Fruit fly (Drosophila melanogaster) whole organism, embryonic: Measurements from ENCODE around the gene Rabex-5.

Source experiments
- Aef1 ChIP-seq: fragments of 200-800 bp; sonication (Bioruptor generic); IDR thresholded peaks from 3 replicates; pipeline ENCODE4 v1.3.6; 2022; ENCODE audit warnings: missing biosample characterization, missing genetic modification characterization
- Awh ChIP-seq: fragments of 200-800 bp; sonication (Bioruptor generic); IDR thresholded peaks from 2 replicates; pipeline ENCODE4, ENCODE4 v1.3.6; 2022; ENCODE audit warnings: missing biosample characterization, missing genetic modification characterization
- BtbVII ChIP-seq: fragments of 200-800 bp; sonication (Bioruptor generic); optimal IDR thresholded peaks from 3 replicates; lab custom pipeline; 2017; ENCODE audit warnings: missing biosample characterization, mild to moderate bottlenecking, missing genetic modification characterization
- CG10366 ChIP-seq: fragments of 200-800 bp; sonication (Bioruptor generic); IDR thresholded peaks from 2 replicates; pipeline ENCODE4 v1.3.6; 2022; ENCODE audit warnings: missing biosample characterization, missing genetic modification characterization
- CG12071 ChIP-seq: fragments of 200-800 bp; sonication (Bioruptor generic); optimal IDR thresholded peaks from 3 replicates; lab custom pipeline; 2018; ENCODE audit warnings: missing biosample characterization, mild to moderate bottlenecking, missing genetic modification characterization
- CG12104 ChIP-seq: fragments of 200-800 bp; sonication (Bioruptor generic); optimal IDR thresholded peaks from 3 replicates; lab custom pipeline; 2016; ENCODE audit warnings: missing biosample characterization, missing genetic modification characterization
- CG12155 ChIP-seq: fragments of 200-800 bp; sonication (Bioruptor generic); optimal IDR thresholded peaks from 3 replicates; lab custom pipeline; 2016; ENCODE audit warnings: missing biosample characterization, missing genetic modification characterization
- CG13296 ChIP-seq: fragments of 200-800 bp; sonication (Bioruptor generic); optimal IDR thresholded peaks from 3 replicates; lab custom pipeline; 2018; ENCODE audit warnings: missing biosample characterization, mild to moderate bottlenecking, missing genetic modification characterization
- CG17359 ChIP-seq: fragments of 200-800 bp; sonication (Bioruptor generic); optimal IDR thresholded peaks from 3 replicates; lab custom pipeline; 2018; ENCODE audit warnings: missing biosample characterization, mild to moderate bottlenecking, missing genetic modification characterization, moderate library complexity
- CG17612 ChIP-seq: fragments of 200-800 bp; sonication (Bioruptor generic); IDR thresholded peaks from 2 replicates; pipeline ENCODE4 v1.3.6; 2022; ENCODE audit warnings: missing biosample characterization, missing genetic modification characterization
- CG2116 ChIP-seq: fragments of 200-800 bp; sonication (Bioruptor generic); optimal IDR thresholded peaks from 3 replicates; lab custom pipeline; 2018; ENCODE audit warnings: missing biosample characterization, mild to moderate bottlenecking, missing genetic modification characterization
- CG2202 ChIP-seq: fragments of 200-800 bp; sonication (Bioruptor generic); optimal IDR thresholded peaks from 2 replicates; lab custom pipeline; 2018; ENCODE audit warnings: missing biosample characterization, mild to moderate bottlenecking, missing genetic modification characterization
- CG2678 ChIP-seq: fragments of 200-800 bp; sonication (Bioruptor generic); optimal IDR thresholded peaks from 3 replicates; lab custom pipeline; 2019; ENCODE audit warnings: missing biosample characterization, mild to moderate bottlenecking, missing genetic modification characterization, moderate library complexity
- CG4730 ChIP-seq: fragments of 200-800 bp; sonication (Bioruptor generic); IDR thresholded peaks from 2 replicates; pipeline ENCODE4 v1.3.6; 2022; ENCODE audit warnings: missing biosample characterization, missing genetic modification characterization
- CG6654 ChIP-seq: fragments of 200-800 bp; sonication (Bioruptor generic); optimal IDR thresholded peaks from 2 replicates; lab custom pipeline; 2017; ENCODE audit warnings: missing biosample characterization, mild to moderate bottlenecking, missing genetic modification characterization
- CG6689 ChIP-seq: fragments of 200-800 bp; sonication (Bioruptor generic); IDR thresholded peaks from 2 replicates; pipeline ENCODE4 v1.3.6; 2022; ENCODE audit warnings: missing biosample characterization, missing genetic modification characterization
- CG7745 ChIP-seq: fragments of 200-800 bp; sonication (Bioruptor generic); optimal IDR thresholded peaks from 2 replicates; lab custom pipeline; 2018; ENCODE audit warnings: missing biosample characterization, mild to moderate bottlenecking, missing genetic modification characterization, moderate library complexity
- CG8924 ChIP-seq: fragments of 200-800 bp; optimal IDR thresholded peaks from 3 replicates; lab custom pipeline; 2019; ENCODE audit warnings: missing biosample characterization, mild to moderate bottlenecking, missing genetic modification characterization, moderate library complexity
- CG9609 ChIP-seq: fragments of 200-800 bp; sonication (Bioruptor generic); optimal IDR thresholded peaks from 3 replicates; lab custom pipeline; 2016; ENCODE audit warnings: missing biosample characterization, missing genetic modification characterization
- D19B ChIP-seq: fragments of 200-800 bp; sonication (Bioruptor generic); optimal IDR thresholded peaks from 2 replicates; lab custom pipeline; 2017; ENCODE audit warnings: missing biosample characterization, mild to moderate bottlenecking, missing genetic modification characterization
- Fer1 ChIP-seq: fragments of 200-800 bp; sonication (Bioruptor generic); optimal IDR thresholded peaks from 2 replicates; lab custom pipeline; 2017; ENCODE audit warnings: missing biosample characterization, mild to moderate bottlenecking, missing genetic modification characterization
- GATAe ChIP-seq: fragments of 200-800 bp; sonication (Bioruptor generic); conservative IDR thresholded peaks from 2 replicates; pipeline ENCODE4 v1.3.6; 2022; ENCODE audit warnings: missing biosample characterization, missing genetic modification characterization
- H2.0 ChIP-seq: fragments of 200-800 bp; sonication (Bioruptor generic); IDR thresholded peaks from 2 replicates; pipeline ENCODE4 v1.3.6; 2022; ENCODE audit warnings: missing biosample characterization, missing genetic modification characterization
- HHEX ChIP-seq: fragments of 200-800 bp; sonication (Bioruptor generic); optimal IDR thresholded peaks from 3 replicates; lab custom pipeline; 2017; ENCODE audit warnings: missing biosample characterization, mild to moderate bottlenecking, missing genetic modification characterization, missing genetic modification reagents
- HLH3B ChIP-seq: fragments of 200-800 bp; sonication (Bioruptor generic); IDR thresholded peaks from 2 replicates; pipeline ENCODE4 v1.3.6; 2022; ENCODE audit warnings: missing biosample characterization, missing genetic modification characterization
- Hr3 ChIP-seq: fragments of 200-800 bp; sonication (Bioruptor generic); optimal IDR thresholded peaks from 3 replicates; lab custom pipeline; 2016; ENCODE audit warnings: missing biosample characterization, missing genetic modification characterization
- Mad ChIP-seq: fragments of 200-800 bp; sonication (Bioruptor generic); optimal IDR thresholded peaks from 2 replicates; lab custom pipeline; 2016; ENCODE audit warnings: missing biosample characterization, missing genetic modification characterization
- Myb ChIP-seq: fragments of 200-800 bp; sonication (Bioruptor generic); optimal IDR thresholded peaks from 2 replicates; lab custom pipeline; 2016; ENCODE audit warnings: missing biosample characterization, missing genetic modification characterization
- Spps ChIP-seq: fragments of 200-800 bp; sonication (Bioruptor generic); optimal IDR thresholded peaks from 2 replicates; lab custom pipeline; 2018; ENCODE audit warnings: missing biosample characterization, mild to moderate bottlenecking, missing genetic modification characterization
- Sry-δ ChIP-seq: fragments of 200-800 bp; sonication (Bioruptor generic); optimal IDR thresholded peaks from 2 replicates; lab custom pipeline; 2016; ENCODE audit warnings: missing biosample characterization, missing genetic modification characterization
- Trl ChIP-seq, 3 experiments: fragments of >200 bp in 2 of 3; fragments of 200-800 bp in 1 of 3; sonication (Bioruptor generic) in 1 of 3; optimal IDR thresholded peaks; 2 replicates in 1 of 3; 3 replicates in 2 of 3; lab custom pipeline; 2016 to 2017; ENCODE audit warnings: missing biosample characterization in 1 of 3, missing genetic modification characterization in 1 of 3
- ara ChIP-seq: fragments of 200-800 bp; sonication (Bioruptor generic); IDR thresholded peaks from 2 replicates; pipeline ENCODE4 v1.3.6; 2022; ENCODE audit warnings: missing biosample characterization, missing genetic modification characterization
- ase ChIP-seq: fragments of 200-800 bp; sonication (Bioruptor generic); IDR thresholded peaks from 3 replicates; pipeline ENCODE4 v1.3.6; 2022; ENCODE audit warnings: missing biosample characterization, missing genetic modification characterization
- bbx ChIP-seq: fragments of 200-800 bp; sonication (Bioruptor generic); IDR thresholded peaks from 2 replicates; pipeline ENCODE4 v1.3.6; 2022; ENCODE audit warnings: missing biosample characterization, missing genetic modification characterization; ENCODE audit not compliant: partially characterized antibody
- chn ChIP-seq: fragments of 200-800 bp; sonication (Bioruptor generic); optimal IDR thresholded peaks from 2 replicates; lab custom pipeline; 2016; ENCODE audit warnings: missing biosample characterization, missing genetic modification characterization
- dm ChIP-seq: fragments of 200-800 bp; sonication (Bioruptor generic); optimal IDR thresholded peaks from 3 replicates; lab custom pipeline; 2016; ENCODE audit warnings: missing biosample characterization, missing genetic modification characterization
- fru ChIP-seq: fragments of >200 bp; optimal IDR thresholded peaks from 2 replicates; lab custom pipeline; 2017
- gro ChIP-seq: fragments of 200-800 bp; sonication (Bioruptor generic); optimal IDR thresholded peaks from 2 replicates; lab custom pipeline; 2016; ENCODE audit warnings: missing biosample characterization, missing genetic modification characterization
- kni ChIP-seq: fragments of 200-800 bp; sonication (Bioruptor generic); optimal IDR thresholded peaks from 3 replicates; lab custom pipeline; 2017; ENCODE audit warnings: mild to moderate bottlenecking, missing biosample characterization, missing genetic modification reagents, missing genetic modification characterization
- luna ChIP-seq: fragments of 200-800 bp; sonication (Bioruptor generic); optimal IDR thresholded peaks from 2 replicates; lab custom pipeline; 2016; ENCODE audit warnings: missing biosample characterization, missing genetic modification characterization
- nau ChIP-seq: fragments of 200-800 bp; sonication (Bioruptor generic); optimal IDR thresholded peaks from 3 replicates; lab custom pipeline; 2017; ENCODE audit warnings: missing biosample characterization, mild to moderate bottlenecking, missing genetic modification characterization, missing genetic modification reagents
- odd ChIP-seq: fragments of 200-800 bp; sonication (Bioruptor generic); optimal IDR thresholded peaks from 2 replicates; lab custom pipeline; 2017; ENCODE audit warnings: missing biosample characterization, mild to moderate bottlenecking, missing genetic modification characterization
- pita ChIP-seq: fragments of 200-800 bp; sonication (Bioruptor generic); optimal IDR thresholded peaks from 2 replicates; lab custom pipeline; 2017; ENCODE audit warnings: missing biosample characterization, mild to moderate bottlenecking, missing genetic modification characterization
- run ChIP-seq: fragments of 200-800 bp; sonication (Bioruptor generic); optimal IDR thresholded peaks from 3 replicates; lab custom pipeline; 2018; ENCODE audit warnings: missing biosample characterization, mild to moderate bottlenecking, missing genetic modification characterization
- salm ChIP-seq: fragments of 200-800 bp; sonication (Bioruptor generic); optimal IDR thresholded peaks from 2 replicates; lab custom pipeline; 2018; ENCODE audit warnings: missing biosample characterization, mild to moderate bottlenecking, missing genetic modification characterization
- sc ChIP-seq, 3 experiments: fragments of >200 bp in 2 of 3; fragments of 200-800 bp in 1 of 3; sonication (Bioruptor generic) in 1 of 3; optimal IDR thresholded peaks; 2 replicates in 2 of 3; 3 replicates in 1 of 3; lab custom pipeline; 2017; ENCODE audit warnings: mild to moderate bottlenecking in 1 of 3, missing biosample characterization in 1 of 3, missing genetic modification characterization in 1 of 3, missing genetic modification reagents in 1 of 3
- sens ChIP-seq: fragments of 200-800 bp; sonication (Bioruptor generic); peaks from one replicate; lab custom pipeline; 2016; ENCODE audit warnings: missing biosample characterization, missing genetic modification characterization
- sqz ChIP-seq: fragments of 200-800 bp; sonication (Bioruptor generic); optimal IDR thresholded peaks from 3 replicates; lab custom pipeline; 2018; ENCODE audit warnings: missing biosample characterization, mild to moderate bottlenecking, missing genetic modification characterization
- sug ChIP-seq: fragments of 200-800 bp; optimal IDR thresholded peaks from 2 replicates; lab custom pipeline; 2019; ENCODE audit warnings: missing biosample characterization, mild to moderate bottlenecking, missing genetic modification characterization, moderate library complexity

Rabex-5 gene

DNA sequence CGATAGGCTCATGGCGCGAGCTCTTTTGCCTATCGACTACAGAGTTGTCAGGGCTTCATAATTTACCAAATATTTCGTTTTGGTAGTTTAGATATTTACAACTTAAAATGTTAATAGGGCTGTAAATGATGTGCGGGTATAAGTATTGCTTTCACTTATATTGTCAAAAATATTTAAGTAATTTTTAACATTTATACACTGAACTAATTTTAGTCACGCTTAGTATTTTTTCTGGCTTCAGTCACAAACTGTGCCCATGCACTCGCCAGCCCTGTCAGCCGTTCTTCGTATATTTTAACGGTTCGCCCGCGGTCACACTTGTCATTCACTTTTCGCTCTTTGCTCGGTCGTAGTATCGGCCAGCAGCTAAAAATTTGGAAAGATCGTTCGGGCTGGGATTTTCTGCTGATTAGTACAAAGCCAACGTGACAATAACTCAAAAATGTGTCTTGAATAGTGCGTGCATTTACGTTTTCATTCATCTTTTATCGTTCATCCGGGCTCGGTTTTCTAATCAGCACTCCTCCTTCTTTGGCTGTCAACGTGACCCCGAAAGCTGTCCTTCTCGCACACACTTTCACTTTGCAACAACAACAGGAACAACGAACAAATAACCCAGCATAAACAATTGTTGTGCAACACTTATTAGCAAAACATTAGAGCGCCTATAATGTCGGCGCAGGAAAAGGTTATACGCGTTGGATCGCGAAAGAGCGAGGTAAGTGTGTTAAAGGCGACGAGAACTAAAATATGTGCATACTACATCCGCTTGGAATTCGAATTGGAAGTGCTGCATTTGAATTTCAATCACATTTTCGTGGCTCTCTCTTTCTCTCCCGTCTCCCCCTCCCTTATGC, 39.1 kb downstream of the Rabex-5 start, which contains the start of the genes Hmbs and CG2211 (continued):
- TF ChIP-seq salm (tag; lab: Kevin White, UChicago), result peak; percentile 34
- TF ChIP-seq Trl (optimal IDR thresholded peaks at IDR 0.05; lab: Kevin White, UChicago), result no peak
- TF ChIP-seq Trl (GFP tag; optimal IDR thresholded peaks at IDR 0.05; lab: Kevin White, UChicago), result peak; percentile 89
- peak; percentile 89 for TF ChIP-seq CG2678 (tag; lab: Kevin White, UChicago)
- peak; percentile 89 for TF ChIP-seq CG9609
- peak; percentile 41 for TF ChIP-seq BtbVII (GFP tag; lab: Kevin White, UChicago)
- TF ChIP-seq ase, result peak; percentile 57; the same call in 1 of the 3 replicates
- TF ChIP-seq Spps (tag; lab: Kevin White, UChicago), result peak; percentile 73
- peak; percentile 88 for TF ChIP-seq Fer1 (GFP tag; lab: Kevin White, UChicago)
- TF ChIP-seq GATAe (GFP tag; lab: Robert Waterston, UW), result no peak; the same call in 1 of the 2 replicates
- peak; percentile 88 for TF ChIP-seq Hr3 (GFP tag; lab: Kevin White, UChicago)
- TF ChIP-seq run (tag; lab: Kevin White, UChicago), result peak; percentile 57
- peak; percentile 60 for TF ChIP-seq CG4730 (GFP tag; lab: Robert Waterston, UW)
- no peak for TF ChIP-seq fru
- no peak for TF ChIP-seq sc (optimal IDR thresholded peaks at IDR 0.05; lab: Kevin White, UChicago)
- TF ChIP-seq sc (GFP tag; optimal IDR thresholded peaks at IDR 0.05; lab: Kevin White, UChicago), result peak; percentile 51
- TF ChIP-seq CG13296 (GFP tag; lab: Kevin White, UChicago), result peak; percentile 88
- peak; percentile 88 for TF ChIP-seq CG17359 (tag; lab: Kevin White, UChicago)
- peak; percentile 70 for TF ChIP-seq Sry-δ (GFP tag; lab: Kevin White, UChicago)
- TF ChIP-seq HHEX (GFP tag; lab: Kevin White, UChicago), result peak; percentile 72
- TF ChIP-seq dm, result peak; percentile 86
- TF ChIP-seq CG12071 (GFP tag; lab: Kevin White, UChicago), result peak; percentile 52
- peak; percentile 78 for TF ChIP-seq CG12104 (GFP tag; lab: Kevin White, UChicago)
- peak; percentile 81 for TF ChIP-seq CG8924 (tag; lab: Kevin White, UChicago)
- peak; percentile 12 for TF ChIP-seq luna
- peak; percentile 89 for TF ChIP-seq CG2116 (GFP tag; lab: Kevin White, UChicago)
- peak; percentile 84 for TF ChIP-seq HLH3B (GFP tag; lab: Robert Waterston, UW)
- peak; percentile 98 for TF ChIP-seq sens
- peak; percentile 74 for TF ChIP-seq Aef1 (GFP tag; lab: Robert Waterston, UW)
- no peak for TF ChIP-seq sqz (GFP tag; lab: Kevin White, UChicago)
- no peak for TF ChIP-seq nau (GFP tag; lab: Kevin White, UChicago)
- TF ChIP-seq CG17612 (GFP tag; lab: Robert Waterston, UW), result peak; percentile 59; the same call in 1 of the 2 replicates
- no peak for TF ChIP-seq CG7745 (tag; lab: Kevin White, UChicago)
- TF ChIP-seq CG6689 (GFP tag; lab: Robert Waterston, UW), result peak; percentile 80
- no peak for TF ChIP-seq pita
- peak; percentile 89 for TF ChIP-seq gro (GFP tag; lab: Kevin White, UChicago)
- TF ChIP-seq Myb (GFP tag; lab: Kevin White, UChicago), result peak; percentile 78
- peak; percentile 68 for TF ChIP-seq kni (GFP tag; lab: Kevin White, UChicago)
- TF ChIP-seq bbx (GFP tag; lab: Robert Waterston, UW), result peak; percentile 49
- TF ChIP-seq D19B (GFP tag; lab: Kevin White, UChicago), result peak; percentile 63
- peak; percentile 37 for TF ChIP-seq odd (GFP tag; lab: Kevin White, UChicago)
- TF ChIP-seq CG6654 (GFP tag; lab: Kevin White, UChicago), result peak; percentile 26
- peak; percentile 78 for TF ChIP-seq ara (GFP tag; lab: Robert Waterston, UW)
- TF ChIP-seq Awh, result peak; percentile 82
- TF ChIP-seq CG12155 (GFP tag; lab: Kevin White, UChicago), result peak; percentile 86
- TF ChIP-seq chn (GFP tag; lab: Kevin White, UChicago), result peak; percentile 92
- TF ChIP-seq CG10366 (GFP tag; lab: Robert Waterston, UW), result peak; percentile 84
- TF ChIP-seq sug (tag; lab: Kevin White, UChicago), result peak; percentile 89
- peak; percentile 65 for TF ChIP-seq CG2202 (tag; lab: Kevin White, UChicago)
- TF ChIP-seq Mad (GFP tag; lab: Kevin White, UChicago), result peak; percentile 92
- TF ChIP-seq H2.0 (GFP tag; lab: Robert Waterston, UW), result peak; percentile 82
